Worm (Caenorhabditis elegans): ENCODE measurements around the gene F33G12.7.

Gene F33G12.7

ce11 chrII:5032669-5033068 is 7.8 kb downstream of the F33G12.7 start (continued):
- TF ChIP-seq lin-26 (GFP tag; IDR thresholded peaks at IDR 0.05) (peak; percentile 89), let-607 (tag; optimal IDR thresholded peaks at IDR 0.05) (peak in 1 of 2 experiments; percentile 1), hrde-1 (tag; optimal IDR thresholded peaks at IDR 0.05; ENCODE audit: borderline replicate concordance) (peak; percentile 63), egl-18 (GFP tag; IDR thresholded peaks at IDR 0.05) (0 out of 2 replicates have a peak, but pooled peaks have one; percentile 19), F49E8.2 (tag; optimal IDR thresholded peaks at IDR 0.05; ENCODE audit: insufficient read depth) (no peak), F33H1.4 (GFP tag; IDR thresholded peaks at IDR 0.05) (peak; percentile 60), unc-62 (GFP tag; optimal IDR thresholded peaks at IDR 0.05) (no peak), F22D6.2 (tag; optimal IDR thresholded peaks at IDR 0.05) (no peak), ZK185.1 (tag; optimal IDR thresholded peaks at IDR 0.05; ENCODE audit: poor library complexity, severe bottlenecking) (peak; percentile 77), sdz-38 (tag; optimal IDR thresholded peaks at IDR 0.05) (no peak), somi-1 (GFP tag; optimal IDR thresholded peaks at IDR 0.05) (no peak), madf-6 (GFP tag; IDR thresholded peaks at IDR 0.05) (peak; percentile 77), T26A5.8 (tag; optimal IDR thresholded peaks at IDR 0.05) (peak; percentile 63), nhr-80 (tag; optimal IDR thresholded peaks at IDR 0.05) (peak; percentile 24), xnd-1 (tag; optimal IDR thresholded peaks at IDR 0.05) (no peak), sea-2 (GFP tag; IDR thresholded peaks at IDR 0.05) (no peak), ztf-26 (tag; optimal IDR thresholded peaks at IDR 0.05) (peak; percentile 45), him-1 (tag; optimal IDR thresholded peaks at IDR 0.05) (peak; percentile 38), madf-8 (GFP tag; conservative IDR thresholded peaks at IDR 0.05) (peak; percentile 31; the same call in 1 of the 2 replicates), B0261.1 (tag; optimal IDR thresholded peaks at IDR 0.05) (peak; percentile 93), D2030.7 (GFP tag; IDR thresholded peaks at IDR 0.05) (peak; percentile 47; the same call in 1 of the 2 replicates), zim-3 (tag; optimal IDR thresholded peaks at IDR 0.05) (peak; percentile 53), egl-44 (GFP tag; IDR thresholded peaks at IDR 0.05) (peak; percentile 79; the same call in 1 of the 2 replicates), snpc-1.3 (tag; optimal IDR thresholded peaks at IDR 0.05; ENCODE audit: insufficient read depth) (peak; percentile 62), nhr-120 (GFP tag; IDR thresholded peaks at IDR 0.05) (0 out of 2 replicates have a peak, but pooled peaks have one; percentile 48), ztf-18 (tag; optimal IDR thresholded peaks at IDR 0.05) (peak; percentile 55), madf-10 (tag; optimal IDR thresholded peaks at IDR 0.05) (peak; percentile 36), lin-54 (GFP tag; optimal IDR thresholded peaks at IDR 0.05) (peak; percentile 76), F52B5.7 (tag; optimal IDR thresholded peaks at IDR 0.05) (peak; percentile 70), cebp-1 (GFP tag; IDR thresholded peaks at IDR 0.05) (peak; percentile 57), cebp-1 (tag; optimal IDR thresholded peaks at IDR 0.05) (peak; percentile 69), gei-17 (GFP tag; optimal IDR thresholded peaks at IDR 0.05) (no peak), B0336.3 (GFP tag; IDR thresholded peaks at IDR 0.05) (peak; percentile 79), pha-4 (tag; optimal IDR thresholded peaks at IDR 0.05) (no peak), ekl-4 (GFP tag; IDR thresholded peaks at IDR 0.05) (peak; percentile 63; the same call in 1 of the 2 replicates), F37B4.10 (GFP tag; IDR thresholded peaks at IDR 0.05) (0 out of 2 replicates have a peak, but pooled peaks have one; percentile 78), F57C9.4 (tag; optimal IDR thresholded peaks at IDR 0.05) (no peak), C06A6.2 (GFP tag; conservative IDR thresholded peaks at IDR 0.05) (peak; percentile 35; the same call in 1 of the 2 replicates), K12H6.12 (tag; optimal IDR thresholded peaks at IDR 0.05) (peak; percentile 36), ccch-3 (GFP tag; optimal IDR thresholded peaks at IDR 0.05) (no peak), chd-7 (tag; optimal IDR thresholded peaks at IDR 0.05) (peak; percentile 74), zfh-2 (GFP tag; conservative IDR thresholded peaks at IDR 0.05) (no peak; the same call in 1 of the 2 replicates), hmg-20 (GFP tag; IDR thresholded peaks at IDR 0.05) (peak; percentile 86), ceh-100 (GFP tag; IDR thresholded peaks at IDR 0.05) (peak; percentile 70), unc-130 (GFP tag; optimal IDR thresholded peaks at IDR 0.05) (peak; percentile 46), rpc-1 (optimal IDR thresholded peaks at IDR 0.05) (peak; percentile 87), rpc-1 (tag; optimal IDR thresholded peaks at IDR 0.05) (peak; percentile 83), nfyb-1 (GFP tag; IDR thresholded peaks at IDR 0.05) (peak; percentile 87), ztf-28 (GFP tag; IDR thresholded peaks at IDR 0.05) (0 out of 2 replicates have a peak, but pooled peaks have one; percentile 14)

Data from whole organism, young adult.